Worm (Caenorhabditis elegans) whole organism, mixed stage, embryonic: ENCODE data around the gene C07D8.5.

Experiments
- ceh-39 ChIP-seq: fragments of 150-350 bp; optimal IDR thresholded peaks from 2 replicates; lab custom pipeline; 2014; ENCODE audit warnings: missing biosample characterization, missing genetic modification characterization
- ces-1 ChIP-seq: fragments of 150-350 bp; optimal IDR thresholded peaks from 2 replicates; lab custom pipeline; 2014; ENCODE audit warnings: missing biosample characterization, missing genetic modification reagents, missing genetic modification characterization
- elt-3 ChIP-seq: fragments of 150-350 bp; optimal IDR thresholded peaks from 2 replicates; lab custom pipeline; 2014; ENCODE audit warnings: missing biosample characterization, missing genetic modification characterization
- hlh-1 ChIP-seq: fragments of 150-350 bp; optimal IDR thresholded peaks from 2 replicates; lab custom pipeline; 2014; ENCODE audit warnings: missing biosample characterization, missing genetic modification reagents, missing genetic modification characterization
- lin-13 ChIP-seq: fragments of 150-350 bp; optimal IDR thresholded peaks from 2 replicates; lab custom pipeline; 2014; ENCODE audit warnings: missing biosample characterization, missing genetic modification characterization
- lsy-2 ChIP-seq: fragments of 150-350 bp; optimal IDR thresholded peaks from 2 replicates; lab custom pipeline; 2014; ENCODE audit warnings: missing biosample characterization, missing genetic modification characterization
- mab-5 ChIP-seq: fragments of 150-350 bp; optimal IDR thresholded peaks from 2 replicates; lab custom pipeline; 2014; ENCODE audit warnings: missing biosample characterization, missing genetic modification characterization
- nhr-12 ChIP-seq: fragments of 150-350 bp; optimal IDR thresholded peaks from 2 replicates; lab custom pipeline; 2014; ENCODE audit warnings: missing biosample characterization, missing genetic modification characterization
- nhr-28 ChIP-seq: fragments of 150-350 bp; optimal IDR thresholded peaks from 2 replicates; lab custom pipeline; 2014; ENCODE audit warnings: missing biosample characterization, missing genetic modification characterization
- unc-39 ChIP-seq: fragments of 150-350 bp; optimal IDR thresholded peaks from 2 replicates; lab custom pipeline; 2014; ENCODE audit warnings: missing biosample characterization, missing genetic modification characterization
- unc-62 ChIP-seq: fragments of 150-350 bp; optimal IDR thresholded peaks from 2 replicates; lab custom pipeline; 2014; ENCODE audit warnings: missing biosample characterization, missing genetic modification reagents, missing genetic modification characterization
- ztf-11 ChIP-seq: fragments of 150-350 bp; optimal IDR thresholded peaks from 2 replicates; lab custom pipeline; 2014; ENCODE audit warnings: missing biosample characterization, missing genetic modification characterization

DNA sequence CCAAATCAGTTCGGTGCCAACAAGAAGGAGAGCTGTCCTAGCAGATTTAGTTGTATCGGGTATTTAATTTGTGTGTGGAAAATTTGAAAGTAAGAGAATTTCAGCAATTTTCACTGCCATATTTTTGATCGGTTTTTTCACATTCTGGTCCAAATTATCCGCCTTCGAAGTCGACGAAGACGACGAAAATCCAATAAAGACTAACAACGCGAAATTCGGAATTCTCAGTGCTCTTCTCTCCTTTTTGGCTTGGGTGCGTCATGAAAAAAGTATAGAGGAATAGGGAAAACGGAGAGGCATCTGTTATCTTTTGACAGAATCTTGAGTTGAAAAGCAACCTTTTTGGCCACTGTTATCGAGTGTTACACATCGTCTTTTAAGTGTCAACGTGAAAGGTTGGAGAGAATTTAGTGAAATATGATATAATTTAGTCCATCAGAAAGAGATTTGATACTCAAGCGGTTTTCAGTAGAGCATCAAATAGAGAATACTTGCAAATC is 15.7 kb upstream of the C07D8.5 start:
- no peak for TF ChIP-seq unc-62 (GFP tag; lab: Kevin White, UChicago)
- no peak for TF ChIP-seq elt-3 (tag; lab: Kevin White, UChicago)
- no peak for TF ChIP-seq ztf-11 (tag; lab: Kevin White, UChicago)
- no peak for TF ChIP-seq mab-5 (tag; lab: Kevin White, UChicago)
- no peak for TF ChIP-seq nhr-12 (tag; lab: Kevin White, UChicago)
- TF ChIP-seq lin-13 (tag; lab: Kevin White, UChicago): no peak
- TF ChIP-seq lsy-2: no peak
- no peak for TF ChIP-seq hlh-1 (tag; lab: Kevin White, UChicago)
- TF ChIP-seq ces-1 (GFP tag; lab: Kevin White, UChicago): peak; percentile 83
- TF ChIP-seq unc-39 (tag; lab: Kevin White, UChicago): no peak
- TF ChIP-seq nhr-28 (tag; lab: Kevin White, UChicago): no peak
- TF ChIP-seq ceh-39 (tag; lab: Kevin White, UChicago): no peak
